Fruit fly (Drosophila melanogaster) ovary, adult (tissue): ENCODE results near the gene CG10029.

Experiments used
- CG17801 ChIP-seq: fragments of 200-800 bp; optimal IDR thresholded peaks from 2 replicates; lab custom pipeline; 2019; ENCODE audit warnings: missing biosample characterization, mild to moderate bottlenecking, missing genetic modification characterization, moderate library complexity; ENCODE audit not compliant: partially characterized antibody

The CG10029 gene

dm6 chr3R:7317107-7317506 lies at the start of gene CG10029:
CG10029 (minus strand) TSS chr3R:7317207.
- no peak for TF ChIP-seq CG17801 (GFP tag; lab: Kevin White, UChicago)

dm6 chr3R:7365527-7365926 lies 48.5 kb upstream of the CG10029 start, which contains the start of the genes Mst84Db and Mst84Da:
Mst84Db (minus strand) TSS chr3R:7365627.
Mst84Da (plus strand) TSS chr3R:7365850.
- TF ChIP-seq CG17801 (GFP tag; lab: Kevin White, UChicago) = no peak

- TF ChIP-seq CG17801 (GFP tag; lab: Kevin White, UChicago) = no peak
Measured at dm6 chr3R:7364573-7364972, 47.6 kb upstream of the CG10029 start, which contains the start of gene Mst84Dc. Mst84Dc (minus strand) TSS chr3R:7364673.

dm6 chr3R:7363673-7364072 lies 46.7 kb upstream of the CG10029 start, which contains the start of gene Mst84Dd:
Mst84Dd (minus strand) TSS chr3R:7363773.
- no peak for TF ChIP-seq CG17801 (GFP tag; lab: Kevin White, UChicago)

dm6 chr3R:7362023-7362422 lies 45.0 kb upstream of the CG10029 start, which contains the start of gene CG17944:
CG17944 (minus strand) TSS chr3R:7362123.
- TF ChIP-seq CG17801 (GFP tag; lab: Kevin White, UChicago) = no peak

dm6 chr3R:7349452-7349851 lies 32.4 kb upstream of the CG10029 start, which contains the start of gene CG43290:
CG43290 (minus strand) TSS chr3R:7349552.
- no peak for TF ChIP-seq CG17801 (GFP tag; lab: Kevin White, UChicago)

- no peak for TF ChIP-seq CG17801 (GFP tag; lab: Kevin White, UChicago)
Measured at dm6 chr3R:7346445-7346844, 29.4 kb upstream of the CG10029 start, which contains the start of gene nxf4. nxf4 (plus strand) TSS chr3R:7346730.

- no peak for TF ChIP-seq CG17801 (GFP tag; lab: Kevin White, UChicago)
Measured at dm6 chr3R:7344769-7345168, 27.8 kb upstream of the CG10029 start, which contains the start of gene CG31496. CG31496 (plus strand) TSS chr3R:7345069.

dm6 chr3R:7336454-7336853 lies 19.4 kb upstream of the CG10029 start:
- TF ChIP-seq CG17801 (GFP tag; lab: Kevin White, UChicago) = no peak

- no peak for TF ChIP-seq CG17801 (GFP tag; lab: Kevin White, UChicago)
Measured at dm6 chr3R:7334613-7335012, 17.6 kb upstream of the CG10029 start.

dm6 chr3R:7330695-7331094 lies 13.7 kb upstream of the CG10029 start:
- no peak for TF ChIP-seq CG17801 (GFP tag; lab: Kevin White, UChicago)

dm6 chr3R:7326200-7326599 lies 9.2 kb upstream of the CG10029 start:
- TF ChIP-seq CG17801 (GFP tag; lab: Kevin White, UChicago) = no peak

dm6 chr3R:7322549-7322948 lies 5.5 kb upstream of the CG10029 start:
- no peak for TF ChIP-seq CG17801 (GFP tag; lab: Kevin White, UChicago)

dm6 chr3R:7313034-7313433 lies 4.0 kb downstream of the CG10029 start:
- TF ChIP-seq CG17801 (GFP tag; lab: Kevin White, UChicago) = no peak

dm6 chr3R:7310576-7310975 lies 6.4 kb downstream of the CG10029 start:
- TF ChIP-seq CG17801 (GFP tag; lab: Kevin White, UChicago) = no peak

- no peak for TF ChIP-seq CG17801 (GFP tag; lab: Kevin White, UChicago)
Measured at dm6 chr3R:7309579-7310037, 7.4 kb downstream of the CG10029 start, which contains the start of gene rn. rn (minus strand) TSS chr3R:7309629.
